Fruit fly (Drosophila melanogaster): Measurements from ENCODE around the gene CG13693.

Gene CG13693

DNA sequence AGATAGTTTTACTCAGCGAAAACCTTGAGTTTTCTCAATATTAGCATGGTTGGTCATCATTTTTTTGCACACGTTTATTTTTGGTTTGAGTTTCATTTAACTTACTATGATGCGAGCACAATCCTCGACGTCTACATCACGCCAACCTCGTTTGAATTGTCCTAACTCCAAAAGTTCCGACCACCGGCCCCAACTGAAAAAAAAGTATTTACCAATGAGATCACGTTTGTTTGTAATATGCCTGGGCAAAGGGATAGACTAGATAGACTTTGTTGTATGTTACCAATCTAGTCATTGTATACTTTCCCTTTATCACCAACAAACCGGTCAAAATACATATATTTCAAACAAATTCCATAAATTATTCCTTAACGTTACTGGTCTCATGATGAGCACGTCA is at the start of gene CG13693:
Gene CG13693, plus strand, starts transcription at position 301 of the 400 bp plus-strand sequence.
- no peak for TF ChIP-seq insv (optimal IDR thresholded peaks at IDR 0.05)

dm6 chr2L:195668-196067 is 36.6 kb upstream of the CG13693 start:
- TF ChIP-seq ttk (optimal IDR thresholded peaks at IDR 0.05): no peak
- TF ChIP-seq Myc (optimal IDR thresholded peaks at IDR 0.05): no peak
- TF ChIP-seq psq (optimal IDR thresholded peaks at IDR 0.05): no peak

- TF ChIP-seq h (optimal IDR thresholded peaks at IDR 0.05): no peak
- TF ChIP-seq insv (optimal IDR thresholded peaks at IDR 0.05): no peak
- TF ChIP-seq Myc (optimal IDR thresholded peaks at IDR 0.05): no peak
- TF ChIP-seq Sin3A (optimal IDR thresholded peaks at IDR 0.05): no peak
- TF ChIP-seq ttk (optimal IDR thresholded peaks at IDR 0.05): no peak
- TF ChIP-seq psq (optimal IDR thresholded peaks at IDR 0.05): no peak
Measured at dm6 chr2L:203529-204127, 28.7 kb upstream of the CG13693 start, which contains the start of gene mRpL10. Gene mRpL10 (plus strand): TSS chr2L:203779.

DNA sequence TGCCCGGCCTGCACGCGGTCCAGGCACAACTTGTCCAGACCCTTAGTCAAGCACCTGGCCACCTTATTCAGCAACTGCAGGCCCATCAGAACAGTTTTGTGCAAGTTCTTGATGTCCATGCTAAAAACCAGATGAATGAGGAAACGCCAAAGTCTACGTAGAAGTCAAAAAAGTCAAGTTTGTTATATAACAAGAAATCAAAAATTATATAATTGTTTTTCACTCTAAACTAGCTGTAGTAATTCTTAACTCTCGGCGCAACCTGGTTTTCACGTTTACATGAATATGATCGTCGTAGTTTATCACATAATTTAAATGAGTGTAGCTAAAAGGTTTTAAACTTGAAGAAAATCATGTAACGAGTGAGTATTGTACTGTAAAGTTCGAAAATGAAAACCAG is 27.7 kb upstream of the CG13693 start:
- TF ChIP-seq Sin3A (optimal IDR thresholded peaks at IDR 0.05) (no peak), ttk (optimal IDR thresholded peaks at IDR 0.05) (no peak), h (optimal IDR thresholded peaks at IDR 0.05) (no peak)

dm6 chr2L:206556-206955 is 25.7 kb upstream of the CG13693 start:
- TF ChIP-seq ttk (optimal IDR thresholded peaks at IDR 0.05) (no peak), psq (optimal IDR thresholded peaks at IDR 0.05) (no peak), insv (optimal IDR thresholded peaks at IDR 0.05) (no peak), Myc (optimal IDR thresholded peaks at IDR 0.05) (no peak), Sin3A (optimal IDR thresholded peaks at IDR 0.05) (no peak), h (optimal IDR thresholded peaks at IDR 0.05) (no peak)

dm6 chr2L:207129-207813 is 25.0 kb upstream of the CG13693 start, which contains the start of the genes Tbc1d15-17 and CG11617:
Gene Tbc1d15-17 (plus strand): TSS chr2L:207179.
Gene CG11617 (minus strand): TSS chr2L:207297.
- no peak for TF ChIP-seq insv (optimal IDR thresholded peaks at IDR 0.05)
- TF ChIP-seq psq (optimal IDR thresholded peaks at IDR 0.05): no peak
- no peak for TF ChIP-seq Sin3A (optimal IDR thresholded peaks at IDR 0.05)
- no peak for TF ChIP-seq Myc (optimal IDR thresholded peaks at IDR 0.05)
- TF ChIP-seq h (optimal IDR thresholded peaks at IDR 0.05): no peak
- no peak for TF ChIP-seq ttk (optimal IDR thresholded peaks at IDR 0.05)

DNA sequence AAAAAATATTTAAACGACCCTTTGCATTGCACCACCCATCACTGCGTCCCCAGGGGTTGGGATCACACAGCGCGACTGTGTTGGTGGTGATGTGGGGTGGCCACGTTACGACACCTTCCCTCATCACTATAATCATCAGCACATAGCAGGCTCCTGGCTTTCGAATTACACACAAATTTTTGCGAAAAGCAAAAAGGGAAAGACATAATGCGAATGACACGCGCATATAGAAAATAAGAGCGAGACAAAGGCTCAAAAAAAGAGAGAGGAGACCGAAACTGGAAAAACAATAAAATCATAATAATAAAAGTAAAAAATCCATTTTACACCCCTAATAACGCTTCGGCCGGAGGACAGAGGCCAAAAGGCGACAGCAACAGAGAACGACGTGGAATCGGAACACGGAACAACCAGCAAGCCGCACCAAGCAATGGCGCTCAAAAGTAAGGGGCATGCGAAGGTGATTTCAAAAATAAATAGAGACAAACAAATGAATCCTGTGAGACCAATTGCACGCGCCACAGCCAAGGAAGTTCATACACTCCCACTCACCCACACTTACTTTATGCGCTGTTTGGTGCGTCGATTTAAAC is 12.8 kb upstream of the CG13693 start:
- TF ChIP-seq insv (optimal IDR thresholded peaks at IDR 0.05) (no peak), Myc (optimal IDR thresholded peaks at IDR 0.05) (no peak), psq (optimal IDR thresholded peaks at IDR 0.05) (no peak), h (optimal IDR thresholded peaks at IDR 0.05) (no peak), Sin3A (optimal IDR thresholded peaks at IDR 0.05) (no peak), ttk (optimal IDR thresholded peaks at IDR 0.05) (no peak)

DNA sequence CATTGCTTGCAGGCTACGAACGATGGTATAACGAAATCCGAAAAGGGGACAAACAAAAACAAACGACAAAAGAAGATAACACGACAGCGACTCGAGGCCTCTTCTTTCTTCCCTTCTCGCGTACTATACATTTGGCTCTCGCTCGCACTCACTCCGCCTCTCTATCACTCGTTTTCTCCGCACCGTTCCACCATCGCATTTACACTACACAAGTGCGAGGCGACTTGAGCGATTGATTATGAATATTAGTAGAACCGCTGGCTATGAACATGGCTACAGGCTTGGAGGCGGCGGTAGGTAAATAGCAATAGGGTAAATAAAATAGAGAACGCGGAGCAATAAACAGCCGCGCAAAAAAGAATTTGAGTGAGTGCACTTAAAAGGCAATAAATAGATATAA is 11.8 kb upstream of the CG13693 start:
- TF ChIP-seq Myc (optimal IDR thresholded peaks at IDR 0.05): no peak
- TF ChIP-seq h (optimal IDR thresholded peaks at IDR 0.05): no peak
- no peak for TF ChIP-seq psq (optimal IDR thresholded peaks at IDR 0.05)
- TF ChIP-seq ttk (optimal IDR thresholded peaks at IDR 0.05): no peak
- TF ChIP-seq insv (optimal IDR thresholded peaks at IDR 0.05): no peak

dm6 chr2L:221152-221551 is 11.1 kb upstream of the CG13693 start:
- TF ChIP-seq Sin3A (optimal IDR thresholded peaks at IDR 0.05): no peak
- no peak for TF ChIP-seq psq (optimal IDR thresholded peaks at IDR 0.05)
- TF ChIP-seq insv (optimal IDR thresholded peaks at IDR 0.05): no peak
- TF ChIP-seq Myc (optimal IDR thresholded peaks at IDR 0.05): no peak
- no peak for TF ChIP-seq h (optimal IDR thresholded peaks at IDR 0.05)
- no peak for TF ChIP-seq ttk (optimal IDR thresholded peaks at IDR 0.05)

DNA sequence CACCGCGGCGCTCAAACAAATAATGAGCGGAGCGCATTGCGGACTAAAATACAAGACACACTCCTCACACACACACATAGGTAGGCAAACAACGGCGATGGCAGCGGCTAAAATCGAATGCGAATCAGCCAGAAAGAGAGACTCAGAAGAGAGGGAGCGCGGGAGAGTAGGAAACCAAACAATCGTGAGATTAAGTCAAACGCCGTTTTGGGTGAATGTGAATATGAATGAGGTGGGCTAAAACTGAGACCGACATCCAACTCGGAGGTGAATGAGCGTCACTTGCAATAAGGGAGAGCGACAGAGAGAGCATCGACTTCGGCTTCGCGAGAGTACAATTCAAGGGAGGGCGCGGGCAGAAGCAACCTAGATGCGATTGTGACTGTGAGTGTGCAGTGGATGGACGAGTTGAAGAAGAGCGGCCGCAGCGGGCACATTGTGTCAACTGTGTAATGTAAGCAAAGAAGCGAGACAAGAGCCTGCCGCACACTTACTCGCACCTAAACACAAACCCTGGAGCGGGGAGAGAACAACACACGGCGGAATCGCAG is 10.3 kb upstream of the CG13693 start:
- TF ChIP-seq ttk (optimal IDR thresholded peaks at IDR 0.05) (no peak), h (optimal IDR thresholded peaks at IDR 0.05) (no peak), Myc (optimal IDR thresholded peaks at IDR 0.05) (no peak), insv (optimal IDR thresholded peaks at IDR 0.05) (no peak), psq (optimal IDR thresholded peaks at IDR 0.05) (no peak), Sin3A (optimal IDR thresholded peaks at IDR 0.05) (no peak)

dm6 chr2L:222867-223266 is 9.4 kb upstream of the CG13693 start:
- TF ChIP-seq ttk (optimal IDR thresholded peaks at IDR 0.05) (no peak), psq (optimal IDR thresholded peaks at IDR 0.05) (no peak)

DNA sequence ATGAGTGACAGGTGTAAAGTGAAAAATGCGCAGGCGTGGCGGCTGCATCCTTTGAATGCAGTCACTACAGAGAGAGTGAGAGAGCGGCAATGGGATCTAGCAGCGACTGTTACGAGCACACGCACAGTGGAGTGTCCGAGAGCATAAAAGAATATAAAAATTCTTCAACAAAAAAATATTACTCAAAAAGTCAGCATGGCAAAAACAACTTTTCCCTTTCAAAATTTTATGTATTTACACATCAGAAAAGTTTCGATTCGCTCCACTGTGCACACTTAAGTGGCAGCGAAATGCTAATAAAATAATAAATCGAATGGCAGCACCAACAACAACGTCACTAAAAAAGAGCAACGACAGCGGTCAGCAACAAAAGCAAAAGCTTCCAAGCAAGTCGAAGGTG is 8.9 kb upstream of the CG13693 start:
- TF ChIP-seq insv (optimal IDR thresholded peaks at IDR 0.05) (peak; percentile 25), psq (optimal IDR thresholded peaks at IDR 0.05) (no peak)
